ENCODE assay signal across 6 fruit fly cellular contexts in genomic region chr2L:19416602-19417497, dm6.
TF ChIP-seq lines count a peak whose summit lies in the region.

Lectin-galC1 (plus strand) TSS chr2L:19417447.

- peak; percentile 23 to 30 for TF ChIP-seq CTCF in S2 (optimal IDR thresholded peaks at IDR 0.05; lab: Kevin White, UChicago)
- peak; percentile 54 for TF ChIP-seq CTCF in whole organism, embryonic (GFP tag; optimal IDR thresholded peaks at IDR 0.05; lab: Kevin White, UChicago)

TF ChIP-seq in whole organism, adult, 20 proteins besides CTCF, POLR2A, EP300 and RAD21 (continues in another document):
- TF ChIP-seq pad (GFP tag; optimal IDR thresholded peaks at IDR 0.05; lab: Kevin White, UChicago): peak; percentile 54
- TF ChIP-seq CG7045 (GFP tag; optimal IDR thresholded peaks at IDR 0.05; lab: Kevin White, UChicago): peak; percentile 84
- peak; percentile 68 for TF ChIP-seq CG7101 (tag; optimal IDR thresholded peaks at IDR 0.05; lab: Kevin White, UChicago)
- TF ChIP-seq cic (GFP tag; optimal IDR thresholded peaks at IDR 0.05; lab: Kevin White, UChicago): peak; percentile 65
- peak; percentile 62 for TF ChIP-seq kay (GFP tag; lab: Kevin White, UChicago; ENCODE audit: borderline replicate concordance)
- no peak for TF ChIP-seq cnc (optimal IDR thresholded peaks at IDR 0.05; lab: Kevin White, UChicago)
- TF ChIP-seq CG1620 (GFP tag; optimal IDR thresholded peaks at IDR 0.05; lab: Kevin White, UChicago): peak; percentile 59
- TF ChIP-seq toe (GFP tag; optimal IDR thresholded peaks at IDR 0.05; lab: Kevin White, UChicago): peak; percentile 87
- TF ChIP-seq tj (GFP tag; optimal IDR thresholded peaks at IDR 0.05; lab: Kevin White, UChicago): peak; percentile 80
- peak; percentile 61 for TF ChIP-seq CG11617 (GFP tag; optimal IDR thresholded peaks at IDR 0.05; lab: Kevin White, UChicago)
- peak; percentile 36 for TF ChIP-seq Mnt (GFP tag; optimal IDR thresholded peaks at IDR 0.05; lab: Kevin White, UChicago)
- peak; percentile 81 for TF ChIP-seq Clk (GFP tag; optimal IDR thresholded peaks at IDR 0.05; lab: Kevin White, UChicago)
- TF ChIP-seq Hr96 (GFP tag; optimal IDR thresholded peaks at IDR 0.05; lab: Kevin White, UChicago): peak; percentile 79
- peak; percentile 78 for TF ChIP-seq CG12768 (GFP tag; optimal IDR thresholded peaks at IDR 0.05; lab: Kevin White, UChicago)
- TF ChIP-seq CG14711 (tag; optimal IDR thresholded peaks at IDR 0.05; lab: Kevin White, UChicago): peak; percentile 81
- TF ChIP-seq Crg-1 (GFP tag; optimal IDR thresholded peaks at IDR 0.05; lab: Kevin White, UChicago): peak; percentile 65
- TF ChIP-seq ovo (GFP tag; optimal IDR thresholded peaks at IDR 0.05; lab: Kevin White, UChicago): no peak
- TF ChIP-seq CG5204 (GFP tag; optimal IDR thresholded peaks at IDR 0.05; lab: Kevin White, UChicago): peak; percentile 86

TF ChIP-seq in whole organism, embryonic, 481 proteins besides CTCF, POLR2A, EP300 and RAD21 (continues in another document):
- TF ChIP-seq Gsc (GFP tag; IDR thresholded peaks at IDR 0.05; lab: Robert Waterston, UW) (no peak), Dref (GFP tag; IDR thresholded peaks at IDR 0.05; lab: Robert Waterston, UW) (no peak), Trl (optimal IDR thresholded peaks at IDR 0.05; lab: Kevin White, UChicago) (no peak), Trl (GFP tag; optimal IDR thresholded peaks at IDR 0.05; lab: Kevin White, UChicago) (peak; percentile 90), CG11696 (GFP tag; IDR thresholded peaks at IDR 0.05; lab: Robert Waterston, UW) (peak; percentile 69; the same call in 1 of the 2 replicates), CG6791 (GFP tag; IDR thresholded peaks at IDR 0.05; lab: Robert Waterston, UW; ENCODE audit: partially characterized antibody) (no peak), grn (GFP tag; optimal IDR thresholded peaks at IDR 0.05; lab: Kevin White, UChicago) (peak; percentile 40), CG17802 (tag; optimal IDR thresholded peaks at IDR 0.05; lab: Kevin White, UChicago) (peak; percentile 68), CG10321 (GFP tag; IDR thresholded peaks at IDR 0.05; lab: Robert Waterston, UW) (peak; percentile 65), lab (GFP tag; optimal IDR thresholded peaks at IDR 0.05; lab: Kevin White, UChicago) (peak; percentile 83), trh (GFP tag; optimal IDR thresholded peaks at IDR 0.05; lab: Kevin White, UChicago) (peak; percentile 74), Nf-YB (GFP tag; optimal IDR thresholded peaks at IDR 0.05; lab: Kevin White, UChicago) (peak; percentile 69), BEAF-32 (GFP tag; optimal IDR thresholded peaks at IDR 0.05; lab: Kevin White, UChicago) (no peak), Hey (tag; optimal IDR thresholded peaks at IDR 0.05; lab: Kevin White, UChicago) (peak; percentile 28), CG18619 (GFP tag; optimal IDR thresholded peaks at IDR 0.05; lab: Kevin White, UChicago) (peak; percentile 84), Ssrp (tag; optimal IDR thresholded peaks at IDR 0.05; lab: Kevin White, UChicago) (peak; percentile 87), CG32767 (GFP tag; IDR thresholded peaks at IDR 0.05; lab: Robert Waterston, UW) (peak; percentile 86), CG3065 (GFP tag; optimal IDR thresholded peaks at IDR 0.05; lab: Kevin White, UChicago) (peak; percentile 83)

TF ChIP-seq in whole organism, prepupa, 60 proteins besides CTCF, POLR2A, EP300 and RAD21 (continues in another document):
- TF ChIP-seq CG4318 (GFP tag; optimal IDR thresholded peaks at IDR 0.05; lab: Kevin White, UChicago) (peak; percentile 49), salr (GFP tag; optimal IDR thresholded peaks at IDR 0.05; lab: Kevin White, UChicago) (peak in 1 of 2 experiments; percentile 33), CG6854 (GFP tag; optimal IDR thresholded peaks at IDR 0.05; lab: Kevin White, UChicago) (no peak), Lpt (GFP tag; optimal IDR thresholded peaks at IDR 0.05; lab: Kevin White, UChicago) (peak; percentile 66), fd85E (GFP tag; optimal IDR thresholded peaks at IDR 0.05; lab: Kevin White, UChicago) (no peak), CG11902 (GFP tag; optimal IDR thresholded peaks at IDR 0.05; lab: Kevin White, UChicago) (no peak), CG8119 (GFP tag; IDR thresholded peaks at IDR 0.05; lab: Robert Waterston, UW) (peak; percentile 74; the same call in 2 of the 3 replicates), CG11762 (GFP tag; optimal IDR thresholded peaks at IDR 0.05; lab: Kevin White, UChicago; ENCODE audit: insufficient read depth) (peak; percentile 35), Sox102F (GFP tag; optimal IDR thresholded peaks at IDR 0.05; lab: Kevin White, UChicago) (no peak), pdm3 (GFP tag; optimal IDR thresholded peaks at IDR 0.05; lab: Kevin White, UChicago) (peak; percentile 61), CG11294 (GFP tag; IDR thresholded peaks at IDR 0.05; lab: Robert Waterston, UW) (peak; percentile 84), svp (GFP tag; lab: Kevin White, UChicago) (no peak), CG15336 (GFP tag; IDR thresholded peaks at IDR 0.05; lab: Robert Waterston, UW) (peak; percentile 85), esn (GFP tag; optimal IDR thresholded peaks at IDR 0.05; lab: Kevin White, UChicago) (peak; percentile 21), Gug (GFP tag; IDR thresholded peaks at IDR 0.05; lab: Robert Waterston, UW) (peak; percentile 66), topi (GFP tag; optimal IDR thresholded peaks at IDR 0.05; lab: Kevin White, UChicago) (peak; percentile 4), dsx (GFP tag; optimal IDR thresholded peaks at IDR 0.05; lab: Kevin White, UChicago; ENCODE audit: poor library complexity, severe bottlenecking) (no peak), cyc (GFP tag; optimal IDR thresholded peaks at IDR 0.05; lab: Kevin White, UChicago) (no peak), eg (GFP tag; IDR thresholded peaks at IDR 0.05; lab: Robert Waterston, UW) (peak; percentile 88; the same call in 2 of the 3 replicates)

TF ChIP-seq in whole organism, pupa, 21 proteins besides CTCF, POLR2A, EP300 and RAD21:
- TF ChIP-seq EcR (GFP tag; optimal IDR thresholded peaks at IDR 0.05; lab: Kevin White, UChicago): no peak
- peak; percentile 49 for TF ChIP-seq Pif1B (GFP tag; optimal IDR thresholded peaks at IDR 0.05; lab: Kevin White, UChicago)
- TF ChIP-seq CG10348 (GFP tag; IDR thresholded peaks at IDR 0.05; lab: Robert Waterston, UW): peak; percentile 62
- TF ChIP-seq CG4496 (GFP tag; IDR thresholded peaks at IDR 0.05; lab: Robert Waterston, UW): peak; percentile 91
- TF ChIP-seq CG12605 (GFP tag; IDR thresholded peaks at IDR 0.05; lab: Robert Waterston, UW): peak; percentile 27; the same call in 1 of the 2 replicates
- TF ChIP-seq gl (tag; optimal IDR thresholded peaks at IDR 0.05; lab: Kevin White, UChicago): no peak
- TF ChIP-seq CG32121 (GFP tag; IDR thresholded peaks at IDR 0.05; lab: Robert Waterston, UW): peak; percentile 83
- peak; percentile 71 for TF ChIP-seq CG8301 (tag; optimal IDR thresholded peaks at IDR 0.05; lab: Kevin White, UChicago)
- TF ChIP-seq CG8159 (tag; optimal IDR thresholded peaks at IDR 0.05; lab: Kevin White, UChicago): peak; percentile 2
- TF ChIP-seq CG17806 (tag; optimal IDR thresholded peaks at IDR 0.05; lab: Kevin White, UChicago): peak; percentile 4
- peak; percentile 66 for TF ChIP-seq CG14655 (GFP tag; optimal IDR thresholded peaks at IDR 0.05; lab: Kevin White, UChicago)
- TF ChIP-seq Ets98B (GFP tag; IDR thresholded peaks at IDR 0.05; lab: Robert Waterston, UW): peak; percentile 84
- peak; percentile 12 for TF ChIP-seq CG9948 (tag; optimal IDR thresholded peaks at IDR 0.05; lab: Kevin White, UChicago)
- TF ChIP-seq Pif1A (GFP tag; optimal IDR thresholded peaks at IDR 0.05; lab: Kevin White, UChicago): peak; percentile 54
- no peak for TF ChIP-seq CG13204 (GFP tag; optimal IDR thresholded peaks at IDR 0.05; lab: Kevin White, UChicago)
- TF ChIP-seq rn (GFP tag; IDR thresholded peaks at IDR 0.05; lab: Robert Waterston, UW): peak; percentile 48; the same call in 1 of the 2 replicates
- no peak for TF ChIP-seq CG15710 (tag; optimal IDR thresholded peaks at IDR 0.05; lab: Kevin White, UChicago)

TF ChIP-seq in whole organism, wandering third instar larva, 38 proteins besides CTCF, POLR2A, EP300 and RAD21:
- peak; percentile 77 for TF ChIP-seq N (GFP tag; optimal IDR thresholded peaks at IDR 0.05; lab: Kevin White, UChicago)
- TF ChIP-seq fru (GFP tag; optimal IDR thresholded peaks at IDR 0.05; lab: Kevin White, UChicago): peak; percentile 11
- TF ChIP-seq Myc (optimal IDR thresholded peaks at IDR 0.05; lab: Kevin White, UChicago): peak; percentile 75
- TF ChIP-seq ey (GFP tag; optimal IDR thresholded peaks at IDR 0.05; lab: Kevin White, UChicago): peak; percentile 5
- TF ChIP-seq Vsx2 (GFP tag; optimal IDR thresholded peaks at IDR 0.05; lab: Kevin White, UChicago; ENCODE audit: partially characterized antibody): peak; percentile 10
- peak in 1 of 2 experiments; percentile 25 for TF ChIP-seq foxo (GFP tag; optimal IDR thresholded peaks at IDR 0.05; lab: Kevin White, UChicago)
- peak; percentile 15 for TF ChIP-seq h (GFP tag; optimal IDR thresholded peaks at IDR 0.05; lab: Kevin White, UChicago)
- TF ChIP-seq sv (GFP tag; optimal IDR thresholded peaks at IDR 0.05; lab: Kevin White, UChicago): peak; percentile 84
- no peak for TF ChIP-seq Rel (GFP tag; optimal IDR thresholded peaks at IDR 0.05; lab: Kevin White, UChicago)
- TF ChIP-seq Rel (tag; optimal IDR thresholded peaks at IDR 0.05; lab: Kevin White, UChicago): no peak
- TF ChIP-seq Dfd (GFP tag; optimal IDR thresholded peaks at IDR 0.05; lab: Kevin White, UChicago): no peak
